Worm (Caenorhabditis elegans): ENCODE results near the gene cyp-13B1.
"Not testable (repeated sequence)": the region's sequence is repeated elsewhere in the genome, so short reads cannot be mapped to it uniquely, and the experiment has no call there.

The cyp-13B1 gene

DNA sequence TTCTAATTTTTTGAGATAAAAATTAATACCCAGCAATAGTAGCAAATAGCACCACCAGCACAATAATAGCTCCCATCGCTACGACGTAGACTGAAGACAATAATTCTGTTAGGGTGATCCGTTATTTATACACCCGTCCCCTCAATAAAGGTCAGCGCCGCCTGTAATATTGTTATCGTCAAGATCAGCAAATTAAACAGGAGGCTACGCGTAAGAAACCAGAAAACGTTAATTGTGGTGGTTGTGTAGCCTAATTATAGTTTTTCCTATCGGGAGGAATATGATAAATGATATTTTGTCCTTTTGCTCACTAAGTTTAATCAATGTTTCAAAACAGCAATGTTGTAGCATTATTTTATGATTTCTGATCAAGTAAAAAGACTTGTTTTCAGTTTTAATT, at the start of gene cyp-13B1, which contains the start of gene C29F7.1:
cyp-13B1 (minus strand) TSS at position 101 of the 400 bp plus-strand sequence.
C29F7.1 (plus strand) TSS at position 394 of the 400 bp plus-strand sequence.
- TF ChIP-seq Y56A3A.18 (GFP tag; IDR thresholded peaks at IDR 0.05) = no peak
- no peak for TF ChIP-seq madf-6 (GFP tag; IDR thresholded peaks at IDR 0.05)
- no peak for TF ChIP-seq ztf-25 (GFP tag; IDR thresholded peaks at IDR 0.05)
- no peak for TF ChIP-seq ztf-18 (tag; optimal IDR thresholded peaks at IDR 0.05)
- TF ChIP-seq ets-4 (GFP tag; optimal IDR thresholded peaks at IDR 0.05) = no peak

DNA sequence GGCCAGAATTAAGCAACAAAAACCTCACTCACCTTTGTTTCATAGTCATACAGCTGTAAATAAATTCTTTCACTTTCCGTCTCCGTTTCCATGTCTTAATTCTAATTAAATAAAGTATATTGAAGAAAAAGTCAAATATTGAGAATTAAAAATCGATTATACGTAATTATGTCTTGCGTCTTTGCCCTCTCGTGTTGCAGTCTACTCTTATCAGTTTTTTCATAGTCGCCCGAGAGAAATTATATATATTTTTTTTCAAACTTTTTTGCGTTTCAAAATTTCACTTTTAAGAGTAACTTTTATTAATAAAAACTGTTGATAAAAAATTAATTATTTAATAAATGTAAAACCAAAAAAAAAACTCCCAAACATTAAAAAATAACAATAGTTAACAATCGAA, 47.0 kb upstream of the cyp-13B1 start, which contains the start of gene flr-1:
flr-1 (minus strand) TSS at position 101 of the 400 bp plus-strand sequence.
- TF ChIP-seq Y95B8A.8 (GFP tag; IDR thresholded peaks at IDR 0.05) = no peak
- no peak for TF ChIP-seq attf-6 (GFP tag; IDR thresholded peaks at IDR 0.05)

DNA sequence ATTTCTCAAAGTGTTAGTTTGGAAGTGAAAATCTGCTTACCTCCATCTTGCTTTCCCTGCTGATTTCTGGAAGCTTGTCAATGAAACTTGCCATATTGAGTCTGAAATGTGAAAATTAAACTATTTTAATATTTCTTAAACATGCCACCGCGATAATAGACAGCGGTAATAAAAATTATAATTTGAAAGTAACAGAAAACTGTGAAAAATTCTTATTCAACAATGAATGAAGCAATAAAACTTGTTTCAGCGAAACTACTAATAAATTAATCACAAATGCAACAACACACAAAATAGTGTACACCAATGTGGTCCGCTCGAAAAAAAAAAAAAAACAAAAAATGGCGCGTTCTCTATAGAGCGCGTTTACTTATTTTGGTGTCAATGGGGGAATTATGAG, 42.1 kb upstream of the cyp-13B1 start, which contains the start of gene F02D10.6:
F02D10.6 (minus strand) TSS at position 101 of the 400 bp plus-strand sequence.
- TF ChIP-seq C06A6.2 (GFP tag; conservative IDR thresholded peaks at IDR 0.05) (no peak), F39B2.1 (GFP tag; IDR thresholded peaks at IDR 0.05) (no peak), efl-1 (GFP tag; optimal IDR thresholded peaks at IDR 0.05) (peak; percentile 14)

DNA sequence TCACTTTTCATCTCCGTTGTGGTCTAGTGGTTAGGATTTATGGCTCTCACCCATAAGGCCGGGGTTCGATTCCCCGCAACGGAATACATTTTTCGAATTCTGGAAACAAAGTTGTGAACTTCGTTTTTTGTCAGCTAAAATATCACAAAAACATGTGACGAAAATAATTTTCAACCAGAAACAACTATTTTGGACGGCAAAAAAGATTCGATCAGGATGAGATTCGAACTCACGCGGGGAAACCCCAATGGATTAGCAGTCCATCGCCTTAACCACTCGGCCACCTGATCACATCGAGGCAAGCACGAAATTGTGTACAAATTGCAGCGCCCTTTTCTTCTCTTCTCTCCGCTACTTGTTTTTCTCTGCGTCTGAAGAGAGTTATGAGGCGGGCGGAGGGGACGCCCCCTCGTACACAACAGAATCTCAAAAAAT, 39.2 kb upstream of the cyp-13B1 start:
- TF ChIP-seq F22D6.2 (tag; optimal IDR thresholded peaks at IDR 0.05) (peak; percentile 66), aptf-3 (GFP tag; IDR thresholded peaks at IDR 0.05) (0 out of 2 replicates have a peak, but pooled peaks have one; percentile 30), mes-4 (tag; optimal IDR thresholded peaks at IDR 0.05) (peak; percentile 81), ama-1 (GFP tag; optimal IDR thresholded peaks at IDR 0.05) (peak; percentile 38 to 46), C06A6.2 (GFP tag; conservative IDR thresholded peaks at IDR 0.05) (0 out of 2 replicates have a peak, but pooled peaks have one; percentile 21), repo-1 (tag; optimal IDR thresholded peaks at IDR 0.05) (peak; percentile 85), egl-44 (GFP tag; IDR thresholded peaks at IDR 0.05) (peak; percentile 89), cebp-1 (GFP tag; IDR thresholded peaks at IDR 0.05) (peak; percentile 51), hrde-1 (tag; optimal IDR thresholded peaks at IDR 0.05; ENCODE audit: borderline replicate concordance) (peak; percentile 72), ekl-4 (GFP tag; IDR thresholded peaks at IDR 0.05) (peak; percentile 67), T07F8.4 (tag; optimal IDR thresholded peaks at IDR 0.05) (peak; percentile 75), hmg-1.2 (GFP tag; IDR thresholded peaks at IDR 0.05) (peak; percentile 84), egrh-3 (GFP tag; IDR thresholded peaks at IDR 0.05) (peak; percentile 47; the same call in 1 of the 2 replicates), rcor-1 (GFP tag; IDR thresholded peaks at IDR 0.05) (peak; percentile 77), ccch-3 (GFP tag; optimal IDR thresholded peaks at IDR 0.05) (peak; percentile 20), lsy-27 (tag; optimal IDR thresholded peaks at IDR 0.05; ENCODE audit: borderline replicate concordance, insufficient read depth) (peak; percentile 56), nhr-179 (tag; optimal IDR thresholded peaks at IDR 0.05) (peak; percentile 71), ceh-27 (GFP tag; optimal IDR thresholded peaks at IDR 0.05) (peak; percentile 62), rpc-1 (optimal IDR thresholded peaks at IDR 0.05) (peak; percentile 94), rpc-1 (tag; optimal IDR thresholded peaks at IDR 0.05) (peak; percentile 97), lsl-1 (GFP tag; optimal IDR thresholded peaks at IDR 0.05) (peak; percentile 10), lin-26 (GFP tag; IDR thresholded peaks at IDR 0.05) (peak; percentile 84; the same call in 1 of the 2 replicates), ZK185.1 (tag; optimal IDR thresholded peaks at IDR 0.05; ENCODE audit: poor library complexity, severe bottlenecking) (peak; percentile 76), ceh-100 (GFP tag; IDR thresholded peaks at IDR 0.05) (0 out of 2 replicates have a peak, but pooled peaks have one; percentile 25), somi-1 (GFP tag; optimal IDR thresholded peaks at IDR 0.05) (peak; percentile 84), madf-10 (tag; optimal IDR thresholded peaks at IDR 0.05) (peak; percentile 88), zim-3 (tag; optimal IDR thresholded peaks at IDR 0.05) (peak; percentile 56), B0261.1 (tag; optimal IDR thresholded peaks at IDR 0.05) (peak; percentile 98), let-607 (tag; optimal IDR thresholded peaks at IDR 0.05) (peak; percentile 51 to 79), nhr-27 (tag; optimal IDR thresholded peaks at IDR 0.05) (peak; percentile 51), nhr-80 (tag; optimal IDR thresholded peaks at IDR 0.05) (peak; percentile 86), lin-40 (tag; optimal IDR thresholded peaks at IDR 0.05) (peak; percentile 87), Y56A3A.18 (GFP tag; IDR thresholded peaks at IDR 0.05) (peak; percentile 83)
- not testable (repeated sequence) for TF ChIP-seq ama-1 (optimal IDR thresholded peaks at IDR 0.05); cebp-1 (tag; optimal IDR thresholded peaks at IDR 0.05)

All from whole organism, young adult.